Fruit fly (Drosophila melanogaster): ENCODE data around the gene amrt.

- TF ChIP-seq CG8632 (GFP tag; optimal IDR thresholded peaks at IDR 0.05) (peak; percentile 27), Hr39 (GFP tag; optimal IDR thresholded peaks at IDR 0.05) (no peak), topi (GFP tag; optimal IDR thresholded peaks at IDR 0.05) (peak; percentile 24), Lpt (GFP tag; optimal IDR thresholded peaks at IDR 0.05) (no peak), fd59A (GFP tag; optimal IDR thresholded peaks at IDR 0.05) (no peak), CG11902 (GFP tag; optimal IDR thresholded peaks at IDR 0.05) (no peak), CG9139 (GFP tag; optimal IDR thresholded peaks at IDR 0.05) (no peak), salr (GFP tag; optimal IDR thresholded peaks at IDR 0.05) (no peak), CG8119 (GFP tag; IDR thresholded peaks at IDR 0.05) (peak; percentile 75; the same call in 2 of the 3 replicates), Sox102F (GFP tag; optimal IDR thresholded peaks at IDR 0.05) (peak; percentile 10), CG3032 (tag; optimal IDR thresholded peaks at IDR 0.05) (no peak)
Measured at dm6 chrX:13748906-13749872, 33.1 kb upstream of the amrt start.

Measured in whole organism, prepupa.